Fruit fly (Drosophila melanogaster) whole organism, embryonic: ENCODE results near the gene FucTC.

Experiments used
- Asciz ChIP-seq: fragments of 200-800 bp; sonication (Bioruptor generic); optimal IDR thresholded peaks from 2 replicates; lab custom pipeline; 2017; ENCODE audit warnings: missing biosample characterization, mild to moderate bottlenecking, missing genetic modification characterization, missing genetic modification reagents
- B-H1 ChIP-seq: fragments of 200-800 bp; sonication (Bioruptor generic); IDR thresholded peaks from 3 replicates; pipeline ENCODE4 v1.3.6; 2022; ENCODE audit warnings: missing biosample characterization, missing genetic modification characterization
- CG1024 ChIP-seq: fragments of 200-800 bp; sonication (Bioruptor generic); IDR thresholded peaks from 2 replicates; pipeline ENCODE4 v1.3.6; 2022; ENCODE audit warnings: missing biosample characterization, missing genetic modification characterization
- CG12659 ChIP-seq: fragments of 200-800 bp; sonication (Bioruptor generic); optimal IDR thresholded peaks from 3 replicates; lab custom pipeline; 2017; ENCODE audit warnings: mild to moderate bottlenecking, missing biosample characterization, missing genetic modification reagents, missing genetic modification characterization
- CG13123 ChIP-seq: fragments of 200-800 bp; sonication (Bioruptor generic); optimal IDR thresholded peaks from 2 replicates; lab custom pipeline; 2016; ENCODE audit warnings: missing biosample characterization, missing genetic modification characterization
- CG13775 ChIP-seq: fragments of 200-800 bp; sonication (Bioruptor generic); optimal IDR thresholded peaks from 3 replicates; lab custom pipeline; 2017; ENCODE audit warnings: missing biosample characterization, mild to moderate bottlenecking, missing genetic modification characterization
- CG15011 ChIP-seq: fragments of 200-800 bp; sonication (Bioruptor generic); optimal IDR thresholded peaks from 3 replicates; lab custom pipeline; 2018; ENCODE audit warnings: missing biosample characterization, mild to moderate bottlenecking, missing genetic modification characterization
- CG17802 ChIP-seq: fragments of 200-800 bp; sonication (Bioruptor generic); optimal IDR thresholded peaks from 2 replicates; lab custom pipeline; 2018; ENCODE audit warnings: missing biosample characterization, mild to moderate bottlenecking, missing genetic modification characterization, moderate library complexity
- CG18262 ChIP-seq: fragments of 200-800 bp; optimal IDR thresholded peaks from 3 replicates; lab custom pipeline; 2019; ENCODE audit warnings: missing biosample characterization, mild to moderate bottlenecking, missing genetic modification characterization, moderate library complexity
- CG18619 ChIP-seq: fragments of 200-800 bp; sonication (Bioruptor generic); optimal IDR thresholded peaks from 3 replicates; lab custom pipeline; 2017; ENCODE audit warnings: missing biosample characterization, mild to moderate bottlenecking, missing genetic modification characterization
- CG2678 ChIP-seq: fragments of 200-800 bp; sonication (Bioruptor generic); optimal IDR thresholded peaks from 3 replicates; lab custom pipeline; 2019; ENCODE audit warnings: missing biosample characterization, mild to moderate bottlenecking, missing genetic modification characterization, moderate library complexity
- CG3407 ChIP-seq: fragments of 200-800 bp; sonication (Bioruptor generic); optimal IDR thresholded peaks from 2 replicates; lab custom pipeline; 2018; ENCODE audit warnings: missing biosample characterization, mild to moderate bottlenecking, missing genetic modification characterization
- CG7786 ChIP-seq: fragments of 200-800 bp; sonication (Bioruptor generic); optimal IDR thresholded peaks from 2 replicates; lab custom pipeline; 2016; ENCODE audit warnings: missing biosample characterization, missing genetic modification characterization
- CG8924 ChIP-seq: fragments of 200-800 bp; optimal IDR thresholded peaks from 3 replicates; lab custom pipeline; 2019; ENCODE audit warnings: missing biosample characterization, mild to moderate bottlenecking, missing genetic modification characterization, moderate library complexity
- CG9437 ChIP-seq: fragments of 200-800 bp; sonication (Bioruptor generic); optimal IDR thresholded peaks from 2 replicates; lab custom pipeline; 2018; ENCODE audit warnings: missing biosample characterization, mild to moderate bottlenecking, missing genetic modification characterization
- CG9609 ChIP-seq: fragments of 200-800 bp; sonication (Bioruptor generic); optimal IDR thresholded peaks from 3 replicates; lab custom pipeline; 2016; ENCODE audit warnings: missing biosample characterization, missing genetic modification characterization
- CoRest ChIP-seq: fragments of 200-800 bp; sonication (Bioruptor generic); optimal IDR thresholded peaks from 3 replicates; lab custom pipeline; 2018; ENCODE audit warnings: missing biosample characterization, mild to moderate bottlenecking, missing genetic modification characterization, moderate library complexity
- Drgx ChIP-seq: fragments of 200-800 bp; sonication (Bioruptor generic); IDR thresholded peaks from 2 replicates; pipeline ENCODE4 v1.3.6; 2022; ENCODE audit warnings: missing biosample characterization, missing genetic modification characterization
- ERR ChIP-seq: fragments of 200-800 bp; sonication (Bioruptor generic); optimal IDR thresholded peaks from 2 replicates; lab custom pipeline; 2016; ENCODE audit warnings: missing biosample characterization, missing genetic modification characterization
- Elba2 ChIP-seq: fragments of 200-800 bp; sonication (Bioruptor generic); optimal IDR thresholded peaks from 3 replicates; lab custom pipeline; 2016; ENCODE audit warnings: missing biosample characterization, missing genetic modification characterization
- Ets65A ChIP-seq: fragments of 200-800 bp; sonication (Bioruptor generic); peaks from one replicate; lab custom pipeline; 2016; ENCODE audit warnings: missing biosample characterization, missing genetic modification characterization
- Ets97D ChIP-seq: fragments of 200-800 bp; sonication (Bioruptor generic); optimal IDR thresholded peaks from 3 replicates; lab custom pipeline; 2016; ENCODE audit warnings: missing biosample characterization, missing genetic modification characterization
- Gug ChIP-seq: fragments of 200-800 bp; sonication (Bioruptor generic); IDR thresholded peaks from 4 replicates; pipeline ENCODE4 v1.3.6; 2022; ENCODE audit warnings: missing biosample characterization, missing genetic modification characterization
- HLH4C ChIP-seq: fragments of 200-800 bp; sonication (Bioruptor generic); IDR thresholded peaks from 3 replicates; pipeline ENCODE4 v1.3.6; 2022; ENCODE audit warnings: missing biosample characterization, missing genetic modification characterization; ENCODE audit not compliant: partially characterized antibody
- HmgD ChIP-seq: fragments of 200-800 bp; sonication (Bioruptor generic); optimal IDR thresholded peaks from 3 replicates; lab custom pipeline; 2016; ENCODE audit warnings: missing biosample characterization, missing genetic modification characterization
- Hr78 ChIP-seq, 2 experiments: fragments of 200-800 bp in 1 of 2; fragments of >200 bp in 1 of 2; sonication (Bioruptor generic) in 1 of 2; optimal IDR thresholded peaks; 2 replicates each; lab custom pipeline; 2017 to 2019; ENCODE audit warnings: missing biosample characterization in 2 of 2, missing genetic modification characterization in 2 of 2, mild to moderate bottlenecking in 1 of 2, moderate library complexity in 1 of 2
- Mes4 ChIP-seq: fragments of 200-800 bp; sonication (Bioruptor generic); optimal IDR thresholded peaks from 2 replicates; lab custom pipeline; 2016; ENCODE audit warnings: missing biosample characterization, missing genetic modification characterization
- Opbp ChIP-seq: fragments of 200-800 bp; sonication (Bioruptor generic); IDR thresholded peaks from 3 replicates; pipeline ENCODE4 v1.3.6; 2022; ENCODE audit warnings: missing biosample characterization, missing genetic modification characterization; ENCODE audit not compliant: partially characterized antibody
- Taf1 ChIP-seq: fragments of 200-800 bp; sonication (Bioruptor generic); IDR thresholded peaks from 2 replicates; pipeline ENCODE4 v1.3.6; 2022; ENCODE audit warnings: missing biosample characterization, missing genetic modification characterization
- Tbp ChIP-seq: fragments of >200 bp; optimal IDR thresholded peaks from 2 replicates; lab custom pipeline; 2018; ENCODE audit warnings: missing biosample characterization, missing genetic modification characterization
- bcd ChIP-seq: fragments of 200-800 bp; sonication (Bioruptor generic); optimal IDR thresholded peaks from 2 replicates; lab custom pipeline; 2017; ENCODE audit warnings: missing biosample characterization, mild to moderate bottlenecking, missing genetic modification characterization
- dm ChIP-seq: fragments of 200-800 bp; sonication (Bioruptor generic); optimal IDR thresholded peaks from 3 replicates; lab custom pipeline; 2016; ENCODE audit warnings: missing biosample characterization, missing genetic modification characterization
- dysf ChIP-seq: fragments of 200-800 bp; sonication (Bioruptor generic); IDR thresholded peaks from 3 replicates; pipeline ENCODE4 v1.3.6; 2022; ENCODE audit warnings: missing biosample characterization, missing genetic modification characterization
- esg ChIP-seq: fragments of 200-800 bp; sonication (Bioruptor generic); conservative IDR thresholded peaks from 2 replicates; pipeline ENCODE4 v1.3.6; 2022; ENCODE audit warnings: missing biosample characterization, missing genetic modification characterization
- ftz-f1 ChIP-seq: fragments of 200-800 bp; sonication (Bioruptor generic); optimal IDR thresholded peaks from 2 replicates; lab custom pipeline; 2016; ENCODE audit warnings: missing biosample characterization, missing genetic modification characterization
- fu2 ChIP-seq: fragments of 200-800 bp; sonication (Bioruptor generic); optimal IDR thresholded peaks from 2 replicates; lab custom pipeline; 2016; ENCODE audit warnings: missing biosample characterization, missing genetic modification characterization
- grau ChIP-seq: fragments of 200-800 bp; optimal IDR thresholded peaks from 3 replicates; lab custom pipeline; 2019; ENCODE audit warnings: missing biosample characterization, mild to moderate bottlenecking, missing genetic modification characterization, moderate library complexity
- ham ChIP-seq: fragments of 200-800 bp; sonication (Bioruptor generic); IDR thresholded peaks from 2 replicates; pipeline ENCODE4 v1.3.6; 2022; ENCODE audit warnings: missing biosample characterization, missing genetic modification characterization
- hb ChIP-seq: fragments of 200-800 bp; sonication (Bioruptor generic); IDR thresholded peaks from 3 replicates; pipeline ENCODE4 v1.3.6; 2022; ENCODE audit warnings: missing biosample characterization, missing genetic modification characterization; ENCODE audit not compliant: partially characterized antibody
- hbn ChIP-seq: fragments of 200-800 bp; sonication (Bioruptor generic); IDR thresholded peaks from 2 replicates; pipeline ENCODE4 v1.3.6; 2022; ENCODE audit warnings: missing biosample characterization, missing genetic modification characterization; ENCODE audit not compliant: partially characterized antibody
- inv ChIP-seq: fragments of 200-800 bp; sonication (Bioruptor generic); IDR thresholded peaks from 2 replicates; pipeline ENCODE4 v1.3.6; 2022; ENCODE audit warnings: missing biosample characterization, missing genetic modification characterization; ENCODE audit not compliant: partially characterized antibody
- nerfin-2 ChIP-seq: fragments of 200-800 bp; sonication (Bioruptor generic); IDR thresholded peaks from 2 replicates; pipeline ENCODE4 v1.3.6; 2022; ENCODE audit warnings: missing biosample characterization, missing genetic modification characterization; ENCODE audit not compliant: partially characterized antibody
- pros ChIP-seq: fragments of 200-800 bp; sonication (Bioruptor generic); optimal IDR thresholded peaks from 3 replicates; lab custom pipeline; 2019; ENCODE audit warnings: missing biosample characterization, mild to moderate bottlenecking, missing genetic modification characterization, moderate library complexity
- pzg ChIP-seq: fragments of 200-800 bp; sonication (Bioruptor generic); optimal IDR thresholded peaks from 3 replicates; lab custom pipeline; 2018; ENCODE audit warnings: missing biosample characterization, mild to moderate bottlenecking, missing genetic modification characterization, moderate library complexity
- ro ChIP-seq: fragments of 200-800 bp; sonication (Bioruptor generic); IDR thresholded peaks from 2 replicates; pipeline ENCODE4 v1.3.6; 2022; ENCODE audit warnings: missing biosample characterization, missing genetic modification characterization
- scrt ChIP-seq: fragments of 200-800 bp; sonication (Bioruptor generic); optimal IDR thresholded peaks from 2 replicates; lab custom pipeline; 2018; ENCODE audit warnings: missing biosample characterization, mild to moderate bottlenecking, missing genetic modification characterization, moderate library complexity
- seq ChIP-seq: fragments of 200-800 bp; sonication (Bioruptor generic); IDR thresholded peaks from 2 replicates; pipeline ENCODE4 v1.3.6; 2022; ENCODE audit warnings: missing biosample characterization, missing genetic modification characterization
- sna ChIP-seq: fragments of 200-800 bp; sonication (Bioruptor generic); IDR thresholded peaks from 2 replicates; pipeline ENCODE4 v1.3.6; 2022; ENCODE audit warnings: missing biosample characterization, missing genetic modification characterization; ENCODE audit not compliant: partially characterized antibody
- tna ChIP-seq: fragments of 200-800 bp; sonication (Bioruptor generic); IDR thresholded peaks from 2 replicates; pipeline ENCODE4 v1.3.6; 2022; ENCODE audit warnings: missing biosample characterization, missing genetic modification characterization; ENCODE audit not compliant: partially characterized antibody
- usp ChIP-seq: fragments of >200 bp; optimal IDR thresholded peaks from 2 replicates; lab custom pipeline; 2017; ENCODE audit warnings: missing biosample characterization, missing genetic modification characterization
- zen ChIP-seq: fragments of 200-800 bp; sonication (Bioruptor generic); optimal IDR thresholded peaks from 3 replicates; lab custom pipeline; 2018; ENCODE audit warnings: missing biosample characterization, mild to moderate bottlenecking, missing genetic modification characterization, moderate library complexity

Gene FucTC

dm6 chrX:23013208-23013607, 2.1 kb upstream of the FucTC start, which contains the start of the genes Rab21 and Coa7 (continued):
- peak; percentile 62 for TF ChIP-seq zen
- TF ChIP-seq CG13775 = no peak
- peak; percentile 85 for TF ChIP-seq pzg (GFP tag; lab: Kevin White, UChicago)
- TF ChIP-seq sna = peak; percentile 90
- TF ChIP-seq esg (GFP tag; lab: Robert Waterston, UW) = no peak
- no peak for TF ChIP-seq CG9609
- peak; percentile 95 for TF ChIP-seq Ets65A (GFP tag; lab: Kevin White, UChicago)
- peak; percentile 91 for TF ChIP-seq tna (GFP tag; lab: Robert Waterston, UW)
- peak; percentile 94 for TF ChIP-seq Opbp
- no peak for TF ChIP-seq Mes4 (GFP tag; lab: Kevin White, UChicago)
- peak; percentile 10 for TF ChIP-seq CG17802 (tag; lab: Kevin White, UChicago)
- TF ChIP-seq CoRest (tag; lab: Kevin White, UChicago) = peak; percentile 21
- peak; percentile 39 for TF ChIP-seq dm (GFP tag; lab: Kevin White, UChicago)
- TF ChIP-seq inv (GFP tag; lab: Robert Waterston, UW) = peak; percentile 96
- TF ChIP-seq hbn = peak; percentile 93
- no peak for TF ChIP-seq CG9437 (GFP tag; lab: Kevin White, UChicago)
- TF ChIP-seq CG8924 (tag; lab: Kevin White, UChicago) = peak; percentile 47
- TF ChIP-seq ftz-f1 (GFP tag; lab: Kevin White, UChicago) = peak; percentile 10
- TF ChIP-seq Elba2 (GFP tag; lab: Kevin White, UChicago) = peak; percentile 24
- no peak for TF ChIP-seq CG15011 (GFP tag; lab: Kevin White, UChicago)
- TF ChIP-seq CG2678 (tag; lab: Kevin White, UChicago) = no peak
- no peak for TF ChIP-seq CG1024 (GFP tag; lab: Robert Waterston, UW)
- no peak for TF ChIP-seq Taf1 (GFP tag; lab: Robert Waterston, UW)
- peak; percentile 95 for TF ChIP-seq hb
- no peak for TF ChIP-seq CG18262 (tag; lab: Kevin White, UChicago)
- TF ChIP-seq Hr78 (GFP tag; optimal IDR thresholded peaks at IDR 0.05; lab: Kevin White, UChicago) = no peak
- TF ChIP-seq HLH4C (GFP tag; lab: Robert Waterston, UW) = peak; percentile 95
- no peak for TF ChIP-seq ham (GFP tag; lab: Robert Waterston, UW)
- TF ChIP-seq CG13123 (GFP tag; lab: Kevin White, UChicago) = no peak
- TF ChIP-seq Asciz (GFP tag; lab: Kevin White, UChicago) = no peak
- TF ChIP-seq scrt (GFP tag; lab: Kevin White, UChicago) = no peak
- no peak for TF ChIP-seq Tbp (GFP tag; lab: Kevin White, UChicago)
- peak; percentile 65 for TF ChIP-seq CG12659
- no peak for TF ChIP-seq HmgD (GFP tag; lab: Kevin White, UChicago)
- no peak for TF ChIP-seq Drgx (GFP tag; lab: Robert Waterston, UW)
- no peak for TF ChIP-seq pros
- no peak for TF ChIP-seq CG3407 (GFP tag; lab: Kevin White, UChicago)
- TF ChIP-seq Gug (GFP tag; lab: Robert Waterston, UW) = peak; percentile 17; the same call in 1 of the 4 replicates
- TF ChIP-seq dysf = no peak
- peak; percentile 72 for TF ChIP-seq Ets97D (GFP tag; lab: Kevin White, UChicago)
- TF ChIP-seq grau = peak; percentile 24
- no peak for TF ChIP-seq bcd
- no peak for TF ChIP-seq CG7786 (GFP tag; lab: Kevin White, UChicago)
- no peak for TF ChIP-seq ERR (GFP tag; lab: Kevin White, UChicago)
- TF ChIP-seq fu2 (GFP tag; lab: Kevin White, UChicago) = no peak
- no peak for TF ChIP-seq B-H1 (GFP tag; lab: Robert Waterston, UW)
- TF ChIP-seq nerfin-2 (GFP tag; lab: Robert Waterston, UW) = peak; percentile 81
- no peak for TF ChIP-seq usp (GFP tag; lab: Kevin White, UChicago)
- TF ChIP-seq ro = no peak
- no peak for TF ChIP-seq seq (GFP tag; lab: Robert Waterston, UW)
- TF ChIP-seq CG18619 (GFP tag; lab: Kevin White, UChicago) = no peak
